Fruit fly (Drosophila melanogaster): Measurements from ENCODE around the gene CG16974.

CG16974 gene

DNA sequence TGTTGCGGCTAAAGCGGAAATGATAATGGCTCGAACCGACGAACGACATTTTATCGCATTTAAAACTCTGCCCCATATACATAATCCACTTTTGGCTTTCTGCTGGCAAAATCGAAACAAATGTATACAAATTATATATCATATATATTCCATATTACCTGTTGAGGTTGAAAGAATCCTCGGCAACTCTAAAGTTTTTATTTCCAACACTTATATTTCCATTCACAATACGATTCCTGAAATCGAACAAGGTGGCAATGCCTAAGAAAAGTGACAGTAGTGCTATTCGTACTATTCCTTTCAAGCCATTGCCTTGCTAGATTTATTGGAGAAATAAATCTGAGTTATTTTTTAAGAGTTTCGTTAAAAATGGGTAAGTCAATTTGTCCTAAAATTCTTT, 33.3 kb downstream of the CG16974 start, which contains the start of gene Pk34A:
TSS of gene Pk34A (plus strand) at position 301 of the 400 bp plus-strand sequence.
- TF ChIP-seq net (GFP tag; optimal IDR thresholded peaks at IDR 0.05) (no peak), CG7368 (GFP tag; optimal IDR thresholded peaks at IDR 0.05) (no peak), CG6163 (GFP tag; IDR thresholded peaks at IDR 0.05) (no peak), CG10669 (GFP tag; optimal IDR thresholded peaks at IDR 0.05) (no peak), svp (GFP tag) (no peak), topi (GFP tag; optimal IDR thresholded peaks at IDR 0.05) (no peak), CG9139 (GFP tag; optimal IDR thresholded peaks at IDR 0.05) (no peak), CG8119 (GFP tag; IDR thresholded peaks at IDR 0.05) (no peak), CG11762 (GFP tag; optimal IDR thresholded peaks at IDR 0.05; ENCODE audit: insufficient read depth) (no peak), CG15336 (GFP tag; IDR thresholded peaks at IDR 0.05) (no peak), pdm3 (GFP tag; optimal IDR thresholded peaks at IDR 0.05) (no peak), Hr39 (GFP tag; optimal IDR thresholded peaks at IDR 0.05) (no peak), dsx (GFP tag; optimal IDR thresholded peaks at IDR 0.05; ENCODE audit: poor library complexity, severe bottlenecking) (no peak), Met (GFP tag; optimal IDR thresholded peaks at IDR 0.05) (no peak), Eip93F (GFP tag; optimal IDR thresholded peaks at IDR 0.05) (no peak), cyc (GFP tag; optimal IDR thresholded peaks at IDR 0.05) (no peak), CG11294 (GFP tag; IDR thresholded peaks at IDR 0.05) (no peak), CG4318 (GFP tag; optimal IDR thresholded peaks at IDR 0.05) (no peak), Lpt (GFP tag; optimal IDR thresholded peaks at IDR 0.05) (no peak), fd59A (GFP tag; optimal IDR thresholded peaks at IDR 0.05) (no peak)

DNA sequence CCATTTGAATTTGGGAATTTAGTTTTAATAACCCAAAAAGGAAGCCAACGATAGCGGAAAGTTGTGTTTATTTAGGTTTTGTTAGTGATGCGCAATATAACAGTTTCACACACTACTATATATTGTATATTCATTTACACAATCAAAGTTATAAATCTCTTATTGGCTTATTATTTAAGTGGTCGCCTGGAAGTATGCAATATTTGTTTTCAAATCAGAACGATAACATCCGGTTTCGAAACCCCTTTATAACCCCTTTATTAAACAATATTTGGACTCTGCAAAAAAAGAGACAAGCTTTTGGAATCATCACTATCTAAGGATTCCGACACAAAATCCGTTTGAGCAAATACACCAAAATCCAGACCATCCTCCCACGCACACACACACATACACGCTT, 33.9 kb downstream of the CG16974 start:
- TF ChIP-seq CG4318 (GFP tag; optimal IDR thresholded peaks at IDR 0.05), result no peak
- no peak for TF ChIP-seq CG31627 (GFP tag; optimal IDR thresholded peaks at IDR 0.05)
- TF ChIP-seq salr (GFP tag; optimal IDR thresholded peaks at IDR 0.05), result no peak
- TF ChIP-seq esn (GFP tag; optimal IDR thresholded peaks at IDR 0.05), result peak; percentile 9
- peak; percentile 87 for TF ChIP-seq Eip78C (GFP tag)
- TF ChIP-seq Eip75B (GFP tag; optimal IDR thresholded peaks at IDR 0.05), result no peak
- no peak for TF ChIP-seq CG10631 (GFP tag; optimal IDR thresholded peaks at IDR 0.05)
- no peak for TF ChIP-seq Sox15 (GFP tag; optimal IDR thresholded peaks at IDR 0.05)
- no peak for TF ChIP-seq dac (GFP tag; optimal IDR thresholded peaks at IDR 0.05)
- no peak for TF ChIP-seq OdsH (GFP tag; optimal IDR thresholded peaks at IDR 0.05)
- TF ChIP-seq CG11294 (GFP tag; IDR thresholded peaks at IDR 0.05), result no peak
- no peak for TF ChIP-seq Hr38 (GFP tag; optimal IDR thresholded peaks at IDR 0.05)
- peak; percentile 34 for TF ChIP-seq topi (GFP tag; optimal IDR thresholded peaks at IDR 0.05)
- TF ChIP-seq CG6854 (GFP tag; optimal IDR thresholded peaks at IDR 0.05), result peak; percentile 39
- TF ChIP-seq CG32006 (GFP tag; optimal IDR thresholded peaks at IDR 0.05), result no peak
- peak in 1 of 2 experiments; percentile 13 for TF ChIP-seq ss (GFP tag; optimal IDR thresholded peaks at IDR 0.05)
- peak; percentile 22 for TF ChIP-seq CG8632 (GFP tag; optimal IDR thresholded peaks at IDR 0.05)
- no peak for TF ChIP-seq CG15336 (GFP tag; IDR thresholded peaks at IDR 0.05)
- TF ChIP-seq CG7368 (GFP tag; optimal IDR thresholded peaks at IDR 0.05), result no peak
- peak; percentile 28 for TF ChIP-seq Met (GFP tag; optimal IDR thresholded peaks at IDR 0.05)
- TF ChIP-seq CG3032 (tag; optimal IDR thresholded peaks at IDR 0.05), result no peak
- TF ChIP-seq CG11902 (GFP tag; optimal IDR thresholded peaks at IDR 0.05), result no peak
- no peak for TF ChIP-seq acj6 (GFP tag; optimal IDR thresholded peaks at IDR 0.05)
- TF ChIP-seq svp (GFP tag), result no peak
- TF ChIP-seq CG10669 (GFP tag; optimal IDR thresholded peaks at IDR 0.05), result no peak
- TF ChIP-seq lz (GFP tag; optimal IDR thresholded peaks at IDR 0.05), result peak; percentile 2
- TF ChIP-seq fkh (GFP tag; optimal IDR thresholded peaks at IDR 0.05), result no peak
- no peak for TF ChIP-seq Smox (GFP tag; optimal IDR thresholded peaks at IDR 0.05)
- TF ChIP-seq Lpt (GFP tag; optimal IDR thresholded peaks at IDR 0.05), result no peak
- TF ChIP-seq vri (GFP tag; optimal IDR thresholded peaks at IDR 0.05), result no peak
- no peak for TF ChIP-seq Blimp-1 (GFP tag; optimal IDR thresholded peaks at IDR 0.05)
- no peak for TF ChIP-seq spab (GFP tag; optimal IDR thresholded peaks at IDR 0.05)
- peak; percentile 18; the same call in 1 of the 3 replicates for TF ChIP-seq eg (GFP tag; IDR thresholded peaks at IDR 0.05)
- no peak for TF ChIP-seq Ets21C (GFP tag; optimal IDR thresholded peaks at IDR 0.05)
- TF ChIP-seq Hr4 (GFP tag; optimal IDR thresholded peaks at IDR 0.05), result no peak
- peak; percentile 36 for TF ChIP-seq CG3919 (GFP tag; optimal IDR thresholded peaks at IDR 0.05)
- no peak for TF ChIP-seq CG6276 (GFP tag; optimal IDR thresholded peaks at IDR 0.05)
- TF ChIP-seq CG6163 (GFP tag; IDR thresholded peaks at IDR 0.05), result no peak
- no peak for TF ChIP-seq Gug (GFP tag; IDR thresholded peaks at IDR 0.05)
- no peak for TF ChIP-seq Ets96B (tag; optimal IDR thresholded peaks at IDR 0.05)

Measured in whole organism, prepupa.